Worm (Caenorhabditis elegans): Measurements from ENCODE around the gene aptf-2.

The aptf-2 gene

DNA sequence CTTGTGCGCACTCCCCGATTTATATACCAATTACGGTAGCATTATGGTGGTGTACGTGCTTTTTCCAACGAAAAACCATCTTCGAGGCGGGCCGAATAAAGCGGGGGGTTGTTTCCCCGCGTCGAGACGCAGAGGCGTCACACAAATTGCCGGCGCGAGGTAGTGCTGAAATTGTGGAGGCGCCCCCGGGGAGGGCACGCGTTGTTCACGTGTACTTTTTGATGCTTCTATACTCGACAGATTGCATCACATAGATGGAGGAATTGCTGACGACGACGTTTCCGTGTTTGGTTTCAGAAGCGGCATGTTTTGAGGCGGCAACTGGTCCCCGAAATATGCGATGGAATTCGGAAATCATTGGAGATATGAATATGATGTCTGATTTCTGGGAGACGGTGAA, 20.6 kb downstream of the aptf-2 start:
- no peak for TF ChIP-seq flt-1 (GFP tag; IDR thresholded peaks at IDR 0.05)
- 0 out of 2 replicates have a peak, but pooled peaks have one; percentile 49 for TF ChIP-seq ztf-23 (GFP tag; IDR thresholded peaks at IDR 0.05)

DNA sequence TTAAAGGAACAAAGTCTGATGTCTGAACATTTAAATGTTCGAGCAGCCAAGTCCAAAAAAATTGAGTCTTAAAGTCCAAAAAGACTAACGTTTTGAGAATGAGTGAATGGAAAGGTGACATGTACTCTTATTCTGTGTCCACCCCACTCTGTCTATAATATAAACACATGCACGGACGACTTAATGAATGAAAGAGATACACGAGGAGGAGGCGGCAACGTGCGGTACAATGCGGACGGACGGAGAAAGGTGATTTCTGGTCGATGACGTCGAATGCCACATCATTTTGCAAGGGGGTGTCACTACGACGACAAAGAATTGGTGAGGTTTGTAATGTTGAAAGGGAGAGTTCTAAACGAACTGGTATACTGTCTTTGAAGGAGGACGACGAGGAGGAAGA, 21.2 kb downstream of the aptf-2 start:
- no peak for TF ChIP-seq ref-1 (GFP tag; conservative IDR thresholded peaks at IDR 0.05)
- no peak for TF ChIP-seq T22C8.4 (GFP tag; IDR thresholded peaks at IDR 0.05)
- no peak for TF ChIP-seq ztf-23 (GFP tag; IDR thresholded peaks at IDR 0.05)
- no peak for TF ChIP-seq ztf-29 (GFP tag; IDR thresholded peaks at IDR 0.05)
- no peak for TF ChIP-seq med-1 (GFP tag; optimal IDR thresholded peaks at IDR 0.05; ENCODE audit: insufficient read depth)

DNA sequence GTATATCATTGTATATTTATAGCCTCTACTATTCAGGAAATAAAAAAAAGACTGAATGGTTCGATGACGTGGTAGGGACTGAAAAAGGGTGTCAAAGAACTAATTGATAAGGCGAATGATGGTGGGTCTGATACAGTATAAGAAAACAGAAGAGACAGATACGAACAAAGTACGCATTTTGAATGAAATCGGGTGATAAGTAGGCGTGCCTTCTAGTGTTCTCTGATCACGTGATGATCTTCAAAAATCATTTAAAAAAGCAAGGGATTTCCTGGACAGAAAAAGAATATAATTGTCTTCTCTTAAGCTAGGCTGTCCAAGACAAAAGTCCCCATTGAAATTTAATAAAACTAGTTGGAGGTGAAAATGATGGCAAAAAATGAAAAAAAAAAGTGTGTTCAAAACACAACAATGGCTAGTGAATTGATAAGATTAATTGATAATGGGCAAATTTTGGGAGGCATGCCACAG, 22.6 kb downstream of the aptf-2 start:
- no peak for TF ChIP-seq ztf-29 (GFP tag; IDR thresholded peaks at IDR 0.05)
- no peak for TF ChIP-seq cog-1 (tag; optimal IDR thresholded peaks at IDR 0.05)
- TF ChIP-seq flt-1 (GFP tag; IDR thresholded peaks at IDR 0.05) = no peak
- no peak for TF ChIP-seq med-1 (GFP tag; optimal IDR thresholded peaks at IDR 0.05; ENCODE audit: insufficient read depth)

DNA sequence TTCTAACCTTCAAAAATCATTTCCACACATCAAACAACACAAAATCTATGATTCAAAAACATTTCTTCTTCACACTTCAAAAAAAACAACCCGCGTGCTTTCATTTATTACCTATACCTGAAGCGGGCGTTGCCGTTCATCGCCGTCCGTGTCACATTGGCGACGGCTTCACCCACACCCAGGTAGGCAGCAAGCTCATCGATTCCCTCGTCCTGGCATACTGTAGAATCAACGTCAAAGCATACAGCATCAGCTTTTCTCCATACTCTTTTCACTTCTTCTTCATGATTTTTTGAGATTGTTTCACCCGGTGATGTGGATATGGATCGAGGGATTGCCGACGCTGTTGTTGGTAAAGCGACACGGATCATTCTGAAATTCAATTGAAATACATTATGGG, 23.6 kb downstream of the aptf-2 start:
- TF ChIP-seq ztf-23 (GFP tag; IDR thresholded peaks at IDR 0.05) (no peak), cog-1 (tag; optimal IDR thresholded peaks at IDR 0.05) (no peak), tab-1 (GFP tag; IDR thresholded peaks at IDR 0.05) (no peak), klf-2 (GFP tag; conservative IDR thresholded peaks at IDR 0.05) (no peak), ztf-29 (GFP tag; IDR thresholded peaks at IDR 0.05) (no peak), med-1 (GFP tag; optimal IDR thresholded peaks at IDR 0.05; ENCODE audit: insufficient read depth) (no peak), flt-1 (GFP tag; IDR thresholded peaks at IDR 0.05) (no peak), ref-1 (GFP tag; conservative IDR thresholded peaks at IDR 0.05) (no peak), T22C8.4 (GFP tag; IDR thresholded peaks at IDR 0.05) (no peak)

DNA sequence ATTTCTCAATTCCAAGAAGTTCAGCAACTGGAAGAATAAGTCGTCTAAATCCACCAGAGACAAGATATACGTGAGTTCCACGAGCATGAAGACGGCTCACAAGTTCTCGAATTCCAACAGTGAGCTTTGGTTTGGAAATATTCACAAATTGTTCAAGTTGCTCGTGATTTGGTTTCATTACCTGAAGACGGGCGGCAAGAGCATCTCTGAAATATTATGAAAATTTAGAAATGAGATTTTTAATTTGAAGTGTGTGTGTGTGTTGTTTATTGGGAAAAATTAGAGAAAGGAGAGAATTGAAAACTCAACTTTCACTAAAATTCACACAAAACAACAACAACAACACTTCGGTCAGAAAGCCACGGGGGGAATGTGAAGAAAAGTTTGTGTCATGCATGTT, 25.1 kb downstream of the aptf-2 start:
- TF ChIP-seq ref-1 (GFP tag; conservative IDR thresholded peaks at IDR 0.05) (no peak), klf-2 (GFP tag; conservative IDR thresholded peaks at IDR 0.05) (no peak), med-1 (GFP tag; optimal IDR thresholded peaks at IDR 0.05; ENCODE audit: insufficient read depth) (no peak), T22C8.4 (GFP tag; IDR thresholded peaks at IDR 0.05) (no peak), tab-1 (GFP tag; IDR thresholded peaks at IDR 0.05) (no peak), cog-1 (tag; optimal IDR thresholded peaks at IDR 0.05) (no peak), ztf-23 (GFP tag; IDR thresholded peaks at IDR 0.05) (no peak), ztf-29 (GFP tag; IDR thresholded peaks at IDR 0.05) (no peak), flt-1 (GFP tag; IDR thresholded peaks at IDR 0.05) (no peak)

DNA sequence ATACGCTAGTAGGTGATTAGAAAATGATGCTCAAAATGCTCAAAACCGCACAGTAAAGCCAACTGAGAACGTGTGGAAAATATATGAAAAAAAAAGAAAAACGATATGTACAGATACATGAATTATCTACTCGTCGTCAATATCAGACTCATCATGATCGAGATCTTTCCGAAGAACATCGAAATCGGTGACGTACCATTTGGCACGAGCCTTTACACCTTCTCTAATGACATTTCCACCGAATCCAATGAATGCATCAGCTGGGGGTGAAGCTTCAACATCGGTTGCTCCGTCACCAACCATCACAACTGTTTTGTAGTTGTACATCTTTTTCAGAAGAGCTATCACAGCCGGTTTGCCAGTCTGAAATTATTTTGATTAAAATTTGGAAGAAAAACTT, 26.6 kb downstream of the aptf-2 start:
- no peak for TF ChIP-seq tab-1 (GFP tag; IDR thresholded peaks at IDR 0.05)
- no peak for TF ChIP-seq ztf-29 (GFP tag; IDR thresholded peaks at IDR 0.05)
- no peak for TF ChIP-seq ztf-23 (GFP tag; IDR thresholded peaks at IDR 0.05)
- TF ChIP-seq cog-1 (tag; optimal IDR thresholded peaks at IDR 0.05) = no peak
- TF ChIP-seq klf-2 (GFP tag; conservative IDR thresholded peaks at IDR 0.05) = no peak
- no peak for TF ChIP-seq flt-1 (GFP tag; IDR thresholded peaks at IDR 0.05)
- TF ChIP-seq T22C8.4 (GFP tag; IDR thresholded peaks at IDR 0.05) = no peak
- no peak for TF ChIP-seq med-1 (GFP tag; optimal IDR thresholded peaks at IDR 0.05; ENCODE audit: insufficient read depth)
- no peak for TF ChIP-seq ref-1 (GFP tag; conservative IDR thresholded peaks at IDR 0.05)

DNA sequence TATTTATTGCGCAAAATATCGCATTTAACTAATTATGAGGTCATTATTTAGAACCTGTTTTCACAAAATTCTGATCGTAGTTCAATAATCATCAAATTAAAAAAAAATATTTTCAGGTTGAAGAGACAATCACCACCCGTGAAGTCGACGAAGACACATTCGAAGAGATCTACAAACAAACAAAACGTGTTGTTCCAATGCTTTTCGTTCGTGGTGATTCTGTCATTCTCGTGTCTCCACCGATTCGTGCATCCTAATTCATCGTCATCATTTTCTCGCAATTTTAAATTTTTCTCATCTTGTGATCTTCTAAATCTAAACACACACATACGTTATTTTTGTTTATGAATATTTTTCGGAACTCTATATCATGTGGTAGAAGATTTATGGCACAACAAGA, 27.1 kb downstream of the aptf-2 start:
- TF ChIP-seq T22C8.4 (GFP tag; IDR thresholded peaks at IDR 0.05) = no peak
- TF ChIP-seq tab-1 (GFP tag; IDR thresholded peaks at IDR 0.05) = no peak

DNA sequence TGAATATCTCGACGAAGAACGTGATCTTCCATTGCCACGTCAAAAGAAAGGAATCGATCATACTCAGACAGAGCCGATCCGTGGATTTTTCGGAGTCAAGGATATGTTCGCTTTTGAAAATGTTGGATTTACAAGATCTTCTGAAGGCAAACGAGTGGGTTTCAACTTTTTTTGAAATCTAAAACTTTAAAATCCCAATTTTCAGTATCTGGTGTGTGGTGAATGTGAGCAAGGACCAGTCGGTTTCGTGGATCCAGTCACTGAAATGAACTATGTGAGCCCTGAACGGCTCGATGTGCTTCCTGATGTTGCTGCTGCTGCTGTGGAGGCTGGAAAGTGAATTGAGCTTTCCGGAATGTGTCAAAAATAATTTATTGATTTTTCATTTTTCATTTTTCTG, 28.9 kb downstream of the aptf-2 start, which contains the start of gene lsm-3:
TSS of gene lsm-3 (plus strand) at position 301 of the 400 bp plus-strand sequence.
- TF ChIP-seq klf-2 (GFP tag; conservative IDR thresholded peaks at IDR 0.05) (no peak), cog-1 (tag; optimal IDR thresholded peaks at IDR 0.05) (no peak)

DNA sequence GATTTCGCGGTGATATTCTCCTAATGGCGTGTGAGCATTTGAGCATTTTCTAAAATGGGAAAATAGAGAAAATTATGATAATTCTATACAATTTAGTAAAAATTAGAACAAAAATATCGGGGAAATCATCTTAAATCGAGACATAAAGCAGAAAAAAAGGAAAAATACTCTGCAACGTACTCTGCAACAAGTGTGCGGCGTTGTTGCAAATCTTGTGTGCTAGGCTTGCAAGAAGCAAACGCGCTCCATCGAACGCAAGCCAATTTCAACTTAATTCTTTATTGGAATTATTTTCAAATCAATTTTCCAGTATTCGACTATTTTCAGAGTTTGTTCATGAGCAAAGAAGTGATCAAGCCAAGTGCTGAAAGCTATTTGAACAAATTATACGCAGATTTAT, 29.8 kb downstream of the aptf-2 start, which contains the start of the genes Y62E10A.20, Y62E10A.23 and mdt-9:
TSS of gene Y62E10A.20 (minus strand) at position 49 of the 400 bp plus-strand sequence.
TSS of gene Y62E10A.23 (plus strand) at position 282 of the 400 bp plus-strand sequence.
TSS of gene mdt-9 (plus strand) at position 338 of the 400 bp plus-strand sequence.
- peak; percentile 82; the same call in 1 of the 2 replicates for TF ChIP-seq ztf-23 (GFP tag; IDR thresholded peaks at IDR 0.05)
- TF ChIP-seq flt-1 (GFP tag; IDR thresholded peaks at IDR 0.05) = peak; percentile 86
- TF ChIP-seq klf-2 (GFP tag; conservative IDR thresholded peaks at IDR 0.05) = peak; percentile 80
- peak; percentile 79 for TF ChIP-seq ztf-29 (GFP tag; IDR thresholded peaks at IDR 0.05)
- no peak for TF ChIP-seq T22C8.4 (GFP tag; IDR thresholded peaks at IDR 0.05)
- TF ChIP-seq cog-1 (tag; optimal IDR thresholded peaks at IDR 0.05) = peak; percentile 24
- peak; percentile 54; the same call in 1 of the 2 replicates for TF ChIP-seq tab-1 (GFP tag; IDR thresholded peaks at IDR 0.05)
- TF ChIP-seq med-1 (GFP tag; optimal IDR thresholded peaks at IDR 0.05; ENCODE audit: insufficient read depth) = peak; percentile 88
- no peak for TF ChIP-seq ref-1 (GFP tag; conservative IDR thresholded peaks at IDR 0.05)

DNA sequence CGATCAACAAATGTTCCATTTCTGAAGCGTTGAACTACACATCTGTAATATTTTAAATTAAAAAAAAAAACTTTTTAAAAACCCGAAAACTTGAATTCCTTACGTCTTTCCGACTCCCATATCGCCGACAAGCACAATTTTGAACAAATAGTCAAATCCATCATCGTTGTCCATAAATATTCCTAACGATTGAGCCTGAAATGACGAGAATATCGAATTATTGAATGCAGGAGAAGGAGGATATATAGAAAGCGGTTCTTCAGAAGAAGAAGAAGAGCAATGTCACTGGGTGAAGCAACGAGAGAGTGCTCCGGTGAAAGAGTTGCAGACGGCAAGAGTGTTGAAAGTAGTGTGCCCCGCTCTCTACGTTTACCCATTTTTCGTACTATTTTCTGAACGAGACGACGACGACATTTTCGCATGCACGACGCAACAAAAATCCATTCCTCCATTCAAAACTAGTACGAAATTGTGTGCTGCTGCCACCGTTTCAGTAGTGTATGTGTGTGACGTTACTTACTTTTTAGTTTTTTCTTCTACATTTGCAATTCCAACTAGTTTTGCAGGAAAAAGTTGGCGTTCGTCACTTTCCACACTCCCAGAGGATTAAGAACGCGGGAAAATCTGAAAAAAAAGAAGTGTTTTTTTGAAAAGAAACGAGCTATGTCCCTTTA, 32.0 kb downstream of the aptf-2 start, which contains the start of gene rab-19:
TSS of gene rab-19 (minus strand) at position 624 of the 674 bp plus-strand sequence.
- TF ChIP-seq ztf-29 (GFP tag; IDR thresholded peaks at IDR 0.05) (no peak), ref-1 (GFP tag; conservative IDR thresholded peaks at IDR 0.05) (no peak), klf-2 (GFP tag; conservative IDR thresholded peaks at IDR 0.05) (no peak), cog-1 (tag; optimal IDR thresholded peaks at IDR 0.05) (no peak), med-1 (GFP tag; optimal IDR thresholded peaks at IDR 0.05; ENCODE audit: insufficient read depth) (no peak)
